Fruit fly (Drosophila melanogaster): ENCODE results near the gene CG4022.

CG4022 gene

dm6 chr3L:9377198-9378035 lies 33.2 kb downstream of the CG4022 start, which contains the start of gene Hsp26 (continued):
- no peak for TF ChIP-seq Dfd (GFP tag; optimal IDR thresholded peaks at IDR 0.05)
- TF ChIP-seq CG10565 (GFP tag; optimal IDR thresholded peaks at IDR 0.05) = no peak
- TF ChIP-seq CG11093 (GFP tag; IDR thresholded peaks at IDR 0.05) = peak; percentile 64; the same call in 2 of the 3 replicates
- 0 out of 2 replicates have a peak, but pooled peaks have one; percentile 19 for TF ChIP-seq dati (GFP tag; IDR thresholded peaks at IDR 0.05)
- peak; percentile 8 for TF ChIP-seq schlank (tag; optimal IDR thresholded peaks at IDR 0.05)
- TF ChIP-seq CG11247 (GFP tag; IDR thresholded peaks at IDR 0.05) = peak; percentile 62
- peak; percentile 89 for TF ChIP-seq Xbp1 (GFP tag; optimal IDR thresholded peaks at IDR 0.05)
- TF ChIP-seq CG2120 (GFP tag; optimal IDR thresholded peaks at IDR 0.05) = peak; percentile 92
- peak; percentile 88 for TF ChIP-seq en (GFP tag; optimal IDR thresholded peaks at IDR 0.05)
- no peak for TF ChIP-seq hth (optimal IDR thresholded peaks at IDR 0.05)
- TF ChIP-seq Six4 (GFP tag; optimal IDR thresholded peaks at IDR 0.05) = peak; percentile 69
- no peak for TF ChIP-seq da (GFP tag; optimal IDR thresholded peaks at IDR 0.05)
- peak; percentile 85 for TF ChIP-seq pnt (GFP tag; optimal IDR thresholded peaks at IDR 0.05)
- TF ChIP-seq twi (tag; optimal IDR thresholded peaks at IDR 0.05) = peak; percentile 52
- peak; percentile 87 for TF ChIP-seq CG8924 (tag; optimal IDR thresholded peaks at IDR 0.05)
- TF ChIP-seq insv (GFP tag; optimal IDR thresholded peaks at IDR 0.05) = no peak
- no peak for TF ChIP-seq CG17186 (GFP tag; optimal IDR thresholded peaks at IDR 0.05)
- TF ChIP-seq Dll (GFP tag; IDR thresholded peaks at IDR 0.05; ENCODE audit: partially characterized antibody) = peak; percentile 30; the same call in 2 of the 4 replicates
- peak; percentile 74 for TF ChIP-seq CG18476 (GFP tag; optimal IDR thresholded peaks at IDR 0.05)
- peak; percentile 73 for TF ChIP-seq sens-2 (GFP tag; IDR thresholded peaks at IDR 0.05)
- TF ChIP-seq Elba2 (GFP tag; optimal IDR thresholded peaks at IDR 0.05) = no peak
- TF ChIP-seq aop (GFP tag; IDR thresholded peaks at IDR 0.05) = no peak
- TF ChIP-seq Nf-YC (tag; optimal IDR thresholded peaks at IDR 0.05) = peak; percentile 51
- no peak for TF ChIP-seq Hey (tag; optimal IDR thresholded peaks at IDR 0.05)
- TF ChIP-seq Pdp1 (GFP tag; optimal IDR thresholded peaks at IDR 0.05) = peak; percentile 75 to 82
- TF ChIP-seq CG2129 (GFP tag; IDR thresholded peaks at IDR 0.05; ENCODE audit: partially characterized antibody) = no peak
- peak; percentile 74 for TF ChIP-seq CG9727 (GFP tag; optimal IDR thresholded peaks at IDR 0.05)
- TF ChIP-seq CG12659 (GFP tag; optimal IDR thresholded peaks at IDR 0.05) = peak; percentile 86
- TF ChIP-seq Myb (GFP tag; optimal IDR thresholded peaks at IDR 0.05) = peak; percentile 71
- TF ChIP-seq CG10543 (GFP tag; optimal IDR thresholded peaks at IDR 0.05) = peak; percentile 9
- TF ChIP-seq CG11723 (GFP tag; optimal IDR thresholded peaks at IDR 0.05) = peak; percentile 59
- peak; percentile 49 for TF ChIP-seq B-H2 (GFP tag; optimal IDR thresholded peaks at IDR 0.05)
- TF ChIP-seq ci (GFP tag; IDR thresholded peaks at IDR 0.05) = peak; percentile 96
- peak; percentile 69 for TF ChIP-seq Max (GFP tag; optimal IDR thresholded peaks at IDR 0.05)
- peak; percentile 69 for TF ChIP-seq repo (GFP tag; optimal IDR thresholded peaks at IDR 0.05)
- TF ChIP-seq sna (GFP tag; IDR thresholded peaks at IDR 0.05; ENCODE audit: partially characterized antibody) = no peak
- TF ChIP-seq cas (GFP tag; IDR thresholded peaks at IDR 0.05) = peak; percentile 49; the same call in 1 of the 2 replicates
- TF ChIP-seq HLH3B (GFP tag; IDR thresholded peaks at IDR 0.05) = peak; percentile 89
- TF ChIP-seq Hmr (GFP tag; optimal IDR thresholded peaks at IDR 0.05) = peak; percentile 86
- no peak for TF ChIP-seq Opbp (GFP tag; IDR thresholded peaks at IDR 0.05; ENCODE audit: partially characterized antibody)
- peak; percentile 71 for TF ChIP-seq Deaf1 (tag; optimal IDR thresholded peaks at IDR 0.05)
- TF ChIP-seq Fer2 (tag; optimal IDR thresholded peaks at IDR 0.05) = peak; percentile 31
- peak; percentile 71 for TF ChIP-seq CG43689 (GFP tag; IDR thresholded peaks at IDR 0.05)
- TF ChIP-seq CG2678 (tag; optimal IDR thresholded peaks at IDR 0.05) = peak; percentile 86
- peak; percentile 83 for TF ChIP-seq fu2 (GFP tag; optimal IDR thresholded peaks at IDR 0.05)
- TF ChIP-seq dan (GFP tag; IDR thresholded peaks at IDR 0.05) = no peak
- peak; percentile 84 for TF ChIP-seq CG3281 (GFP tag; optimal IDR thresholded peaks at IDR 0.05)
- TF ChIP-seq CG18262 (tag; optimal IDR thresholded peaks at IDR 0.05) = peak; percentile 86
- peak; percentile 90 for TF ChIP-seq Side (GFP tag; optimal IDR thresholded peaks at IDR 0.05)

All from whole organism, embryonic.